Worm (Caenorhabditis elegans) whole organism, young adult: ENCODE results near the gene Y53F4B.26.

ENCODE experiments used
- K11D2.4 ChIP-seq: fragments of 200-800 bp; sonication (Bioruptor generic); IDR thresholded peaks from 2 replicates; pipeline ENCODE4 v1.3.6; 2022; ENCODE audit warnings: missing genetic modification reagents, missing genetic modification characterization, missing compliant biosample characterization
- ama-1 ChIP-seq, 3 experiments: fragments of 150-350 bp in 1 of 3; sonication (generic microtip) in 2 of 3; optimal IDR thresholded peaks; 2 replicates each; lab custom pipeline; 2014 to 2018; ENCODE audit warnings: missing biosample characterization in 2 of 3, missing genetic modification characterization in 2 of 3, missing genetic modification reagents in 2 of 3
- die-1 ChIP-seq: sonication (generic microtip); optimal IDR thresholded peaks from 2 replicates; lab custom pipeline; 2016; ENCODE audit warnings: missing genotype, mild to moderate bottlenecking, missing genetic modification characterization, missing compliant biosample characterization
- dpl-1 ChIP-seq: fragments of 150-350 bp; optimal IDR thresholded peaks from 2 replicates; lab custom pipeline; 2014; ENCODE audit warnings: missing biosample characterization, missing genetic modification reagents, missing genetic modification characterization
- ekl-4 ChIP-seq: fragments of 200-800 bp; sonication (Bioruptor generic); IDR thresholded peaks from 2 replicates; pipeline ENCODE4 v1.3.6; 2022; ENCODE audit warnings: missing genetic modification reagents, missing genetic modification characterization, missing compliant biosample characterization
- hlh-26 ChIP-seq: fragments of 200-800 bp; sonication (Bioruptor generic); conservative IDR thresholded peaks from 2 replicates; pipeline ENCODE4 v1.3.6; 2022; ENCODE audit warnings: missing genetic modification reagents, missing genetic modification characterization, missing compliant biosample characterization
- lin-35 ChIP-seq, 3 experiments: fragments of 150-350 bp in 2 of 3; sonication (generic microtip) in 1 of 3; optimal IDR thresholded peaks; 2 replicates each; lab custom pipeline; 2014 to 2018; ENCODE audit warnings: missing biosample characterization in 3 of 3, missing genetic modification characterization in 3 of 3, missing genetic modification reagents in 3 of 3
- snpc-4 ChIP-seq, 5 experiments: fragments of 150-350 bp in 1 of 5; sonication (generic microtip) in 4 of 5; optimal IDR thresholded peaks; 2 replicates each; lab custom pipeline; 2014 to 2018; ENCODE audit warnings: missing genetic modification characterization in 5 of 5, missing biosample characterization in 3 of 5, antibody characterized with exemption in 2 of 5, mild to moderate bottlenecking in 2 of 5, missing compliant biosample characterization in 2 of 5, missing genotype in 2 of 5, moderate library complexity in 2 of 5, missing genetic modification reagents in 1 of 5
- zfh-2 ChIP-seq: fragments of 200-800 bp; sonication (Bioruptor generic); conservative IDR thresholded peaks from 2 replicates; pipeline ENCODE4 v1.3.6; 2022; ENCODE audit warnings: missing genetic modification reagents, missing genetic modification characterization, missing compliant biosample characterization

ce11 chrII:15109844-15110243, 30.9 kb downstream of the Y53F4B.26 start, which contains the start of gene Y53F4B.39:
- TF ChIP-seq zfh-2 (GFP tag; lab: Robert Waterston, UW) (no peak), snpc-4 (GFP tag; optimal IDR thresholded peaks at IDR 0.05; lab: Kevin White, UChicago) (no peak), snpc-4 (tag; optimal IDR thresholded peaks at IDR 0.05; lab: Kevin White, UChicago) (no peak), die-1 (tag; lab: Kevin White, UChicago) (no peak), dpl-1 (GFP tag; lab: Kevin White, UChicago) (no peak), hlh-26 (GFP tag; lab: Robert Waterston, UW) (no peak), K11D2.4 (GFP tag; lab: Robert Waterston, UW) (no peak), lin-35 (GFP tag; optimal IDR thresholded peaks at IDR 0.05; lab: Kevin White, UChicago) (no peak), ekl-4 (no peak), ama-1 (optimal IDR thresholded peaks at IDR 0.05; lab: Kevin White, UChicago) (no peak), ama-1 (GFP tag; optimal IDR thresholded peaks at IDR 0.05; lab: Kevin White, UChicago) (no peak)
